Worm (Caenorhabditis elegans) whole organism, L4/young adult: ENCODE measurements around the gene C17H11.4.
"Not testable (repeated sequence)": the region's sequence is repeated elsewhere in the genome, so short reads cannot be mapped to it uniquely, and the experiment has no call there.

Experiments used
- W03F9.2 ChIP-seq: fragments of 150-350 bp; optimal IDR thresholded peaks from 2 replicates; lab custom pipeline; 2014; ENCODE audit warnings: missing biosample characterization, missing genetic modification characterization
- dao-5 ChIP-seq: sonication (generic microtip); optimal IDR thresholded peaks from 2 replicates; lab custom pipeline; 2016; ENCODE audit warnings: missing genotype, missing genetic modification characterization, moderate library complexity, missing compliant biosample characterization
- him-1 ChIP-seq: sonication (generic microtip); optimal IDR thresholded peaks from 2 replicates; lab custom pipeline; 2016; ENCODE audit warnings: missing genotype, missing genetic modification reagents, missing genetic modification characterization, missing compliant biosample characterization

The C17H11.4 gene

ce11 chrX:8181590-8182311 is at the start of gene C17H11.4:
C17H11.4 (minus strand) TSS chrX:8181640.
- not testable (repeated sequence) for TF ChIP-seq W03F9.2 (tag; lab: Kevin White, UChicago); him-1; dao-5 (tag; lab: Kevin White, UChicago)

ce11 chrX:8230579-8230978 is 49.1 kb upstream of the C17H11.4 start:
- TF ChIP-seq him-1: no peak
- TF ChIP-seq dao-5 (tag; lab: Kevin White, UChicago): no peak
- no peak for TF ChIP-seq W03F9.2 (tag; lab: Kevin White, UChicago)

- TF ChIP-seq W03F9.2 (tag; lab: Kevin White, UChicago): no peak
- no peak for TF ChIP-seq dao-5 (tag; lab: Kevin White, UChicago)
- no peak for TF ChIP-seq him-1
These were observed 47.8 kb upstream of the C17H11.4 start for ce11 chrX:8229221-8229620.

- TF ChIP-seq dao-5 (tag; lab: Kevin White, UChicago): no peak
- TF ChIP-seq W03F9.2 (tag; lab: Kevin White, UChicago): no peak
- TF ChIP-seq him-1: no peak
These were observed 43.5 kb upstream of the C17H11.4 start, which contains the start of gene K02A6.2 for ce11 chrX:8224916-8225315. K02A6.2 (minus strand) TSS chrX:8225016.

ce11 chrX:8219428-8219827 is 38.0 kb upstream of the C17H11.4 start, which contains the start of gene K02A6.1:
K02A6.1 (plus strand) TSS chrX:8219728.
- TF ChIP-seq dao-5 (tag; lab: Kevin White, UChicago) (no peak), W03F9.2 (tag; lab: Kevin White, UChicago) (no peak), him-1 (no peak)

- TF ChIP-seq him-1 (no peak), dao-5 (tag; lab: Kevin White, UChicago) (no peak), W03F9.2 (tag; lab: Kevin White, UChicago) (no peak)
These were observed 37.2 kb upstream of the C17H11.4 start, which contains the start of gene K02A6.4 for ce11 chrX:8218653-8219052. K02A6.4 (minus strand) TSS chrX:8218753.

ce11 chrX:8216957-8217356 is 35.5 kb upstream of the C17H11.4 start:
- TF ChIP-seq dao-5 (tag; lab: Kevin White, UChicago) (no peak), him-1 (no peak), W03F9.2 (tag; lab: Kevin White, UChicago) (no peak)

ce11 chrX:8214424-8215115 is 33.1 kb upstream of the C17H11.4 start, which contains the start of gene C47D2.1:
C47D2.1 (plus strand) TSS chrX:8215065.
- TF ChIP-seq W03F9.2 (tag; lab: Kevin White, UChicago): no peak

- TF ChIP-seq him-1 (no peak), W03F9.2 (tag; lab: Kevin White, UChicago) (no peak), dao-5 (tag; lab: Kevin White, UChicago) (no peak)
These were observed 29.6 kb upstream of the C17H11.4 start, which contains the start of gene cdd-1 for ce11 chrX:8210999-8211398. cdd-1 (minus strand) TSS chrX:8211149.

ce11 chrX:8205919-8206318 is 24.5 kb upstream of the C17H11.4 start:
- TF ChIP-seq dao-5 (tag; lab: Kevin White, UChicago) (no peak), W03F9.2 (tag; lab: Kevin White, UChicago) (no peak), him-1 (no peak)

- no peak for TF ChIP-seq him-1
These were observed 23.0 kb upstream of the C17H11.4 start for ce11 chrX:8204475-8204874.

ce11 chrX:8203684-8204083 is 22.2 kb upstream of the C17H11.4 start, which contains the start of gene C17H11.6:
C17H11.6 (minus strand) TSS chrX:8203784.
- no peak for TF ChIP-seq dao-5 (tag; lab: Kevin White, UChicago)
- TF ChIP-seq W03F9.2 (tag; lab: Kevin White, UChicago): no peak
- TF ChIP-seq him-1: no peak

- TF ChIP-seq him-1 (no peak), dao-5 (tag; lab: Kevin White, UChicago) (no peak), W03F9.2 (tag; lab: Kevin White, UChicago) (no peak)
These were observed 19.8 kb upstream of the C17H11.4 start for ce11 chrX:8201210-8201609.

- TF ChIP-seq W03F9.2 (tag; lab: Kevin White, UChicago) (no peak), him-1 (no peak), dao-5 (tag; lab: Kevin White, UChicago) (no peak)
These were observed 18.8 kb upstream of the C17H11.4 start for ce11 chrX:8200206-8200605.
